Worm (Caenorhabditis elegans): Measurements from ENCODE around the gene sre-48.

DNA sequence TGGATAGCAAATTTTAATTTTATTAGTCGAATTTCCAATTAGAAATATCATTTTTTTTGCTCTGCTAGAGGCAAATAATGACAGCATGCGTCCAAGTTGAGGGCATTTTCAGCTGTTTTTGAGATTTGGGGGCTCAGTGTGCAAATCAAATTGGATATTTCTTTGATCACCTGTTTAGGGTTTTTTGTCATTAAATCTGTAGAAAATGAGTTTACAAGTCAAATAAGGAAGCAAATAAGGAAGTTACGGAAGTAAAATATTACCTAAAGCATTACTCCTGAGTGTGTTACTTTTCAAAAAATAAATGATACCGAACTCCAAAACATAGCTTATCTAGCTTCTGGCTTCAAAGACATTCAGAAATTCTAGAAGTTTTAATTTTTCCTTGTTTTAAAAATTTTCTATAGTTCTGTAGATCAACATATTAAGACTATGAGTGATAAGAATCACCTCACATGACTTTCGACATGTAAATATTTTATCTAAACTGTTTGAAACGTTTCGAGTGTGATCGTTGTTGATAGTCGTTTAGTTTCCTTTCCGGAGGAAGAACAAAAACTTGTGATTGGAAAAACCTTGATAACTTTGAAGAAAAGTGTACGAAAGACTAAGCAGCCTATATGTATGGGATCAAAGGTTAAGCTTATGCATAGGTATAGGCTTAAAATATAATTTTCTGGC lies at the start of gene sre-48:
- TF ChIP-seq ceh-28 (tag; optimal IDR thresholded peaks at IDR 0.05) (no peak), Y5F2A.4 (GFP tag; optimal IDR thresholded peaks at IDR 0.05) (no peak), ztf-11 (tag; optimal IDR thresholded peaks at IDR 0.05) (no peak), aly-2 (tag; optimal IDR thresholded peaks at IDR 0.05) (no peak), F49E8.2 (tag; optimal IDR thresholded peaks at IDR 0.05; ENCODE audit: borderline replicate concordance) (no peak)
